Fruit fly (Drosophila melanogaster): Measurements from ENCODE around the gene mRpL47.

mRpL47 gene

dm6 chr3R:9493627-9494626 is 21.8 kb downstream of the mRpL47 start, which contains the start of gene CG16779 (continued):
- TF ChIP-seq CG18476 (GFP tag; optimal IDR thresholded peaks at IDR 0.05) (peak; percentile 4), Lhr (GFP tag; optimal IDR thresholded peaks at IDR 0.05) (no peak), nmo (GFP tag; optimal IDR thresholded peaks at IDR 0.05) (peak; percentile 62), H15 (GFP tag; IDR thresholded peaks at IDR 0.05) (no peak), CG4730 (GFP tag; IDR thresholded peaks at IDR 0.05) (no peak), CG4282 (GFP tag; optimal IDR thresholded peaks at IDR 0.05) (no peak), Hsf (GFP tag; optimal IDR thresholded peaks at IDR 0.05) (peak; percentile 29), CG17912 (GFP tag; optimal IDR thresholded peaks at IDR 0.05) (no peak), CG17612 (GFP tag; IDR thresholded peaks at IDR 0.05) (no peak), CG15011 (GFP tag; optimal IDR thresholded peaks at IDR 0.05) (peak; percentile 25), trh (GFP tag; optimal IDR thresholded peaks at IDR 0.05) (peak; percentile 14), mld (GFP tag; IDR thresholded peaks at IDR 0.05; ENCODE audit: partially characterized antibody) (no peak), odd (GFP tag; optimal IDR thresholded peaks at IDR 0.05) (peak; percentile 11), CG13624 (GFP tag; optimal IDR thresholded peaks at IDR 0.05) (no peak), slou (GFP tag; optimal IDR thresholded peaks at IDR 0.05) (no peak), zfh2 (GFP tag; optimal IDR thresholded peaks at IDR 0.05) (no peak), gcm (GFP tag; optimal IDR thresholded peaks at IDR 0.05) (no peak), Nf-YC (tag; optimal IDR thresholded peaks at IDR 0.05) (no peak), Lpt (GFP tag; optimal IDR thresholded peaks at IDR 0.05) (no peak), CG31365 (tag; optimal IDR thresholded peaks at IDR 0.05) (no peak), Hr51 (GFP tag; optimal IDR thresholded peaks at IDR 0.05) (peak in 1 of 2 experiments; percentile 60), CkIIα-i1 (GFP tag; IDR thresholded peaks at IDR 0.05) (no peak), CG12236 (GFP tag; optimal IDR thresholded peaks at IDR 0.05) (no peak), CG32767 (GFP tag; IDR thresholded peaks at IDR 0.05) (0 out of 2 replicates have a peak, but pooled peaks have one; percentile 17), CG12104 (GFP tag; optimal IDR thresholded peaks at IDR 0.05) (no peak), en (GFP tag; optimal IDR thresholded peaks at IDR 0.05) (no peak), ap (GFP tag; IDR thresholded peaks at IDR 0.05) (no peak), slp2 (GFP tag; optimal IDR thresholded peaks at IDR 0.05) (no peak)

- TF ChIP-seq CG34224 (GFP tag; IDR thresholded peaks at IDR 0.05; ENCODE audit: partially characterized antibody) (no peak), crol (GFP tag; IDR thresholded peaks at IDR 0.05) (peak; percentile 65), row (GFP tag; IDR thresholded peaks at IDR 0.05) (0 out of 3 replicates have a peak, but pooled peaks have one; percentile 33), lab (GFP tag; optimal IDR thresholded peaks at IDR 0.05) (peak; percentile 11), abd-A (tag; optimal IDR thresholded peaks at IDR 0.05) (peak; percentile 95), CG9932 (GFP tag; IDR thresholded peaks at IDR 0.05) (0 out of 2 replicates have a peak, but pooled peaks have one; percentile 25), seq (GFP tag; IDR thresholded peaks at IDR 0.05) (0 out of 2 replicates have a peak, but pooled peaks have one; percentile 13), Rfx (GFP tag; IDR thresholded peaks at IDR 0.05) (no peak), hb (GFP tag; IDR thresholded peaks at IDR 0.05; ENCODE audit: partially characterized antibody) (no peak), cg (GFP tag; optimal IDR thresholded peaks at IDR 0.05) (peak; percentile 43), Atf3 (GFP tag; optimal IDR thresholded peaks at IDR 0.05) (no peak), CG18599 (GFP tag; optimal IDR thresholded peaks at IDR 0.05) (peak; percentile 28), pita (GFP tag; optimal IDR thresholded peaks at IDR 0.05) (no peak), CG8359 (GFP tag; optimal IDR thresholded peaks at IDR 0.05; ENCODE audit: borderline replicate concordance) (no peak), Deaf1 (tag; optimal IDR thresholded peaks at IDR 0.05) (peak; percentile 52), dimm (GFP tag; IDR thresholded peaks at IDR 0.05) (no peak), Eip74EF (GFP tag; optimal IDR thresholded peaks at IDR 0.05) (no peak), YL-1 (GFP tag; optimal IDR thresholded peaks at IDR 0.05) (no peak), Bgb (GFP tag; IDR thresholded peaks at IDR 0.05; ENCODE audit: partially characterized antibody) (no peak), mirr (GFP tag; optimal IDR thresholded peaks at IDR 0.05) (peak; percentile 45), sd (tag; optimal IDR thresholded peaks at IDR 0.05) (peak; percentile 13)
These were observed 23.6 kb downstream of the mRpL47 start for dm6 chr3R:9492100-9492499.
